Fruit fly (Drosophila melanogaster): Measurements from ENCODE around the gene Ndc80.
A peak's percentile ranks its signal among the peaks of the same experiment; 100 is the strongest.

Gene Ndc80

dm6 chrX:13568127-13568526, 43.7 kb downstream of the Ndc80 start (continued):
- TF ChIP-seq zen (tag; optimal IDR thresholded peaks at IDR 0.05) (no peak), CTCF (GFP tag; optimal IDR thresholded peaks at IDR 0.05) (no peak), CG13894 (tag; optimal IDR thresholded peaks at IDR 0.05) (no peak), danr (GFP tag; IDR thresholded peaks at IDR 0.05) (no peak), CG17385 (GFP tag; optimal IDR thresholded peaks at IDR 0.05) (no peak), fd96Cb (tag; optimal IDR thresholded peaks at IDR 0.05) (peak; percentile 18), Eip74EF (GFP tag; optimal IDR thresholded peaks at IDR 0.05) (no peak), z (GFP tag; IDR thresholded peaks at IDR 0.05) (no peak), Hmx (GFP tag; optimal IDR thresholded peaks at IDR 0.05) (no peak), CG15269 (tag; optimal IDR thresholded peaks at IDR 0.05) (peak; percentile 14), CG10654 (GFP tag; optimal IDR thresholded peaks at IDR 0.05) (no peak), psq (GFP tag; optimal IDR thresholded peaks at IDR 0.05) (no peak), CG13775 (GFP tag; optimal IDR thresholded peaks at IDR 0.05) (no peak), CG6254 (GFP tag; optimal IDR thresholded peaks at IDR 0.05) (no peak), CG6813 (GFP tag; optimal IDR thresholded peaks at IDR 0.05) (no peak), hth (optimal IDR thresholded peaks at IDR 0.05) (no peak), vvl (GFP tag; IDR thresholded peaks at IDR 0.05) (peak; percentile 44), CG9876 (GFP tag; optimal IDR thresholded peaks at IDR 0.05) (no peak), lab (GFP tag; optimal IDR thresholded peaks at IDR 0.05) (peak; percentile 37), CG6175 (GFP tag; IDR thresholded peaks at IDR 0.05) (no peak), pfk (GFP tag; optimal IDR thresholded peaks at IDR 0.05) (no peak), sima (GFP tag; optimal IDR thresholded peaks at IDR 0.05) (no peak), CG4730 (GFP tag; IDR thresholded peaks at IDR 0.05) (peak; percentile 46; the same call in 1 of the 2 replicates), dimm (GFP tag; IDR thresholded peaks at IDR 0.05) (no peak), stwl (tag; optimal IDR thresholded peaks at IDR 0.05) (no peak), CG4282 (GFP tag; optimal IDR thresholded peaks at IDR 0.05) (no peak), Asciz (GFP tag; optimal IDR thresholded peaks at IDR 0.05) (no peak), CG11085 (GFP tag; IDR thresholded peaks at IDR 0.05) (no peak), inv (GFP tag; IDR thresholded peaks at IDR 0.05; ENCODE audit: partially characterized antibody) (no peak), Chrac-16 (GFP tag; optimal IDR thresholded peaks at IDR 0.05) (no peak), ranshi (GFP tag; IDR thresholded peaks at IDR 0.05) (0 out of 2 replicates have a peak, but pooled peaks have one; percentile 24), tin (GFP tag; optimal IDR thresholded peaks at IDR 0.05) (no peak), CG1233 (GFP tag; optimal IDR thresholded peaks at IDR 0.05) (no peak), CG15696 (tag; optimal IDR thresholded peaks at IDR 0.05) (no peak), Dbx (GFP tag; IDR thresholded peaks at IDR 0.05) (no peak), Sin3A (optimal IDR thresholded peaks at IDR 0.05) (no peak), CG12071 (GFP tag; optimal IDR thresholded peaks at IDR 0.05) (no peak), nmo (GFP tag; optimal IDR thresholded peaks at IDR 0.05) (peak; percentile 4), gfzf (GFP tag; optimal IDR thresholded peaks at IDR 0.05) (no peak), vnd (GFP tag; IDR thresholded peaks at IDR 0.05; ENCODE audit: partially characterized antibody) (no peak), CG2129 (GFP tag; IDR thresholded peaks at IDR 0.05; ENCODE audit: partially characterized antibody) (no peak), CG15011 (GFP tag; optimal IDR thresholded peaks at IDR 0.05) (no peak), Blimp-1 (GFP tag; optimal IDR thresholded peaks at IDR 0.05) (peak; percentile 34), zen2 (GFP tag; IDR thresholded peaks at IDR 0.05; ENCODE audit: partially characterized antibody) (no peak), CG18011 (GFP tag; optimal IDR thresholded peaks at IDR 0.05) (no peak), grn (GFP tag; optimal IDR thresholded peaks at IDR 0.05) (no peak), CG3847 (GFP tag; IDR thresholded peaks at IDR 0.05) (peak; percentile 45), Scr (GFP tag; IDR thresholded peaks at IDR 0.05; ENCODE audit: partially characterized antibody) (no peak), pita (GFP tag; optimal IDR thresholded peaks at IDR 0.05) (no peak), CG9932 (GFP tag; IDR thresholded peaks at IDR 0.05) (no peak), ash1 (GFP tag; optimal IDR thresholded peaks at IDR 0.05) (no peak)
